Worm (Caenorhabditis elegans): ENCODE results near the gene tba-4.

DNA sequence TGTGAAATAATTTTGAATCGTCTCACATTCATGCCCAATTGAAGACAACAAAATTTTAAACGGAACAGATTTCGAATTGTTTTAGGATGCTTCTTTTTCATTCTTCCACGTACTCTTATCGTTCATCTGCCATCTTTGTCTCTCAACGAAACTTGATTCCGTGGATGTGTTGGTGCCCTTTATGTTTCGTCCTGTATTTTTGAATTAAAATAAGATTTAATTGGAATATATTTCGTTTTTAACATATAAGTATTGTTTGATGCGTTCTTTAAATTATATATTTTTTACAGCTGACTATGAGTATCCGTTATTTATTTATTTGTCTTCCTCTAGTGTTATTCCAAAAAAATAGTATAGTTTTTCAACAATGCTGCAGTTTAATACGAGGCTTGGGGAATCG, 16.4 kb upstream of the tba-4 start, which contains the start of gene gly-1:
- TF ChIP-seq flt-1 (GFP tag; IDR thresholded peaks at IDR 0.05) (no peak), tbx-37 (GFP tag; conservative IDR thresholded peaks at IDR 0.05) (no peak)

Data from whole organism, early embryonic.